Worm (Caenorhabditis elegans) whole organism, L1 larva: Measurements from ENCODE around the gene cla-1.

Source experiments
- C34B4.2 ChIP-seq: sonication (generic microtip); optimal IDR thresholded peaks from 2 replicates; lab custom pipeline; 2017; ENCODE audit warnings: mild to moderate bottlenecking, missing genetic modification characterization, missing compliant biosample characterization
- F16B12.6 ChIP-seq: fragments of 150-350 bp; optimal IDR thresholded peaks from 2 replicates; lab custom pipeline; 2014; ENCODE audit warnings: missing biosample characterization, missing genetic modification characterization
- Y116A8C.19 ChIP-seq: sonication (generic microtip); optimal IDR thresholded peaks from 2 replicates; lab custom pipeline; 2016; ENCODE audit warnings: missing compliant biosample characterization, missing genetic modification characterization, borderline replicate concordance
- aha-1 ChIP-seq: fragments of 150-350 bp; optimal IDR thresholded peaks from 2 replicates; lab custom pipeline; 2014; ENCODE audit warnings: missing biosample characterization, missing genetic modification characterization
- alr-1 ChIP-seq: fragments of 200-800 bp; sonication (Bioruptor generic); optimal IDR thresholded peaks from 2 replicates; lab custom pipeline; 2018; ENCODE audit warnings: borderline replicate concordance, mild to moderate bottlenecking, missing genetic modification characterization, missing compliant biosample characterization
- ama-1 ChIP-seq: fragments of 150-350 bp; optimal IDR thresholded peaks from 2 replicates; lab custom pipeline; 2014
- ceh-63 ChIP-seq: fragments of 200-800 bp; sonication (Bioruptor generic); optimal IDR thresholded peaks from 2 replicates; lab custom pipeline; 2018; ENCODE audit warnings: mild to moderate bottlenecking, missing genetic modification characterization, missing compliant biosample characterization
- ces-1 ChIP-seq: fragments of 150-350 bp; optimal IDR thresholded peaks from 2 replicates; lab custom pipeline; 2014; ENCODE audit warnings: missing biosample characterization, missing genetic modification reagents, missing genetic modification characterization
- dsc-1 ChIP-seq: sonication (generic microtip); optimal IDR thresholded peaks from 2 replicates; lab custom pipeline; 2016; ENCODE audit warnings: mild to moderate bottlenecking, missing genetic modification characterization, missing compliant biosample characterization
- efl-1 ChIP-seq, 4 experiments: fragments of 150-350 bp; optimal IDR thresholded peaks in 3 of 4; peaks in 1 of 4; 1 replicate in 1 of 4; 2 replicates in 3 of 4; lab custom pipeline; 2014; ENCODE audit warnings: missing biosample characterization in 2 of 4, missing genetic modification characterization in 2 of 4, missing genetic modification reagents in 2 of 4
- efl-3 ChIP-seq: fragments of 200-800 bp; sonication (Bioruptor generic); optimal IDR thresholded peaks from 2 replicates; lab custom pipeline; 2018; ENCODE audit warnings: mild to moderate bottlenecking, missing genetic modification characterization, missing compliant biosample characterization
- egl-13 ChIP-seq: sonication (generic microtip); optimal IDR thresholded peaks from 2 replicates; lab custom pipeline; 2016; ENCODE audit warnings: missing genotype, missing genetic modification reagents, missing genetic modification characterization, missing compliant biosample characterization
- egl-27 ChIP-seq, 2 experiments: fragments of 150-350 bp in 1 of 2; sonication (generic microtip); optimal IDR thresholded peaks; 3 replicates each; lab custom pipeline; 2017 to 2018; ENCODE audit warnings: missing biosample characterization in 2 of 2, missing genetic modification characterization in 2 of 2, missing genetic modification reagents in 2 of 2
- elt-3 ChIP-seq, 6 experiments: fragments of 150-350 bp in 1 of 6; sonication (generic microtip); optimal IDR thresholded peaks; 2 replicates each; lab custom pipeline; 2017 to 2018; ENCODE audit warnings: missing biosample characterization in 6 of 6, missing genetic modification characterization in 6 of 6, inconsistent platforms in 1 of 6
- fkh-10 ChIP-seq: sonication (generic microtip); optimal IDR thresholded peaks from 2 replicates; lab custom pipeline; 2017; ENCODE audit warnings: missing biosample characterization, missing genetic modification reagents, missing genetic modification characterization
- fos-1 ChIP-seq: fragments of 150-350 bp; optimal IDR thresholded peaks from 2 replicates; lab custom pipeline; 2014; ENCODE audit warnings: missing biosample characterization, missing genetic modification characterization
- grh-1 ChIP-seq: fragments of 200-800 bp; sonication (Bioruptor generic); IDR thresholded peaks from 2 replicates; pipeline ENCODE4 v1.3.6; 2022; ENCODE audit warnings: missing genetic modification reagents, missing genetic modification characterization, missing compliant biosample characterization
- hlh-4 ChIP-seq: sonication (generic microtip); optimal IDR thresholded peaks from 2 replicates; lab custom pipeline; 2016; ENCODE audit warnings: mild to moderate bottlenecking, missing genetic modification characterization, missing compliant biosample characterization
- hpl-2 ChIP-seq: fragments of 150-350 bp; optimal IDR thresholded peaks from 2 replicates; lab custom pipeline; 2014; ENCODE audit warnings: missing biosample characterization, missing genetic modification reagents, missing genetic modification characterization
- irx-1 ChIP-seq: sonication (generic microtip); optimal IDR thresholded peaks from 2 replicates; lab custom pipeline; 2016; ENCODE audit warnings: missing genetic modification characterization, missing compliant biosample characterization
- jun-1 ChIP-seq: fragments of 150-350 bp; optimal IDR thresholded peaks from 2 replicates; lab custom pipeline; 2014; ENCODE audit warnings: missing biosample characterization, missing genetic modification reagents, missing genetic modification characterization
- lin-13 ChIP-seq: fragments of 150-350 bp; optimal IDR thresholded peaks from 2 replicates; lab custom pipeline; 2014; ENCODE audit warnings: missing biosample characterization, missing genetic modification reagents, missing genetic modification characterization
- lin-35 ChIP-seq, 2 experiments: fragments of 150-350 bp; optimal IDR thresholded peaks; 2 replicates each; lab custom pipeline; 2014; ENCODE audit warnings: missing biosample characterization in 2 of 2, missing genetic modification characterization in 2 of 2, missing genetic modification reagents in 2 of 2
- lin-39 ChIP-seq: fragments of 150-350 bp; optimal IDR thresholded peaks from 2 replicates; lab custom pipeline; 2014; ENCODE audit warnings: missing biosample characterization, missing genetic modification reagents, missing genetic modification characterization
- lir-3 ChIP-seq: sonication (generic microtip); optimal IDR thresholded peaks from 2 replicates; lab custom pipeline; 2016; ENCODE audit warnings: mild to moderate bottlenecking, missing genetic modification characterization, moderate library complexity, missing compliant biosample characterization; ENCODE audit not compliant: poor library complexity
- mab-9 ChIP-seq: fragments of 200-800 bp; sonication (Bioruptor generic); IDR thresholded peaks from 2 replicates; pipeline ENCODE4 v1.3.6; 2022; ENCODE audit warnings: missing genetic modification reagents, missing genetic modification characterization, missing compliant biosample characterization
- mep-1 ChIP-seq: fragments of 150-350 bp; optimal IDR thresholded peaks from 2 replicates; lab custom pipeline; 2014; ENCODE audit warnings: missing biosample characterization, missing genetic modification characterization
- nhr-11 ChIP-seq: fragments of 150-350 bp; optimal IDR thresholded peaks from 2 replicates; lab custom pipeline; 2014; ENCODE audit warnings: missing biosample characterization, missing genetic modification characterization
- nhr-20 ChIP-seq: sonication (generic microtip); optimal IDR thresholded peaks from 2 replicates; lab custom pipeline; 2016; ENCODE audit warnings: mild to moderate bottlenecking, missing genetic modification characterization, missing compliant biosample characterization
- nhr-28 ChIP-seq: fragments of 150-350 bp; optimal IDR thresholded peaks from 2 replicates; lab custom pipeline; 2014; ENCODE audit warnings: missing biosample characterization, missing genetic modification characterization
- nhr-47 ChIP-seq: sonication (generic microtip); optimal IDR thresholded peaks from 2 replicates; lab custom pipeline; 2016; ENCODE audit warnings: mild to moderate bottlenecking, missing genetic modification characterization, moderate library complexity, missing compliant biosample characterization
- nhr-71 ChIP-seq: sonication (generic microtip); optimal IDR thresholded peaks from 2 replicates; lab custom pipeline; 2016; ENCODE audit warnings: mild to moderate bottlenecking, missing genetic modification characterization, moderate library complexity, missing compliant biosample characterization
- nhr-76 ChIP-seq: sonication (generic microtip); optimal IDR thresholded peaks from 2 replicates; lab custom pipeline; 2017; ENCODE audit warnings: missing biosample characterization, missing genetic modification characterization
- nhr-84 ChIP-seq: sonication (generic microtip); optimal IDR thresholded peaks from 2 replicates; lab custom pipeline; 2017; ENCODE audit warnings: missing biosample characterization, missing genetic modification characterization
- nhr-85 ChIP-seq: sonication (generic microtip); peaks from one replicate; lab custom pipeline; 2016; ENCODE audit warnings: missing genetic modification characterization, inconsistent platforms, missing compliant biosample characterization
- nhr-90 ChIP-seq: sonication (generic microtip); optimal IDR thresholded peaks from 2 replicates; lab custom pipeline; 2016; ENCODE audit warnings: mild to moderate bottlenecking, missing genetic modification characterization, missing compliant biosample characterization; ENCODE audit not compliant: poor library complexity
- pag-3 ChIP-seq: sonication (generic microtip); optimal IDR thresholded peaks from 2 replicates; lab custom pipeline; 2017; ENCODE audit warnings: missing genetic modification characterization, mild to moderate bottlenecking, missing compliant biosample characterization, antibody characterized with exemption, borderline replicate concordance; ENCODE audit not compliant: insufficient read depth
- pax-3 ChIP-seq: fragments of 200-800 bp; sonication (Bioruptor generic); optimal IDR thresholded peaks from 2 replicates; lab custom pipeline; 2018; ENCODE audit warnings: mild to moderate bottlenecking, missing genetic modification characterization, moderate library complexity, missing compliant biosample characterization
- pqm-1 ChIP-seq: sonication (generic microtip); optimal IDR thresholded peaks from 3 replicates; lab custom pipeline; 2017; ENCODE audit warnings: missing biosample characterization, missing genetic modification characterization
- rnt-1 ChIP-seq: sonication (generic microtip); optimal IDR thresholded peaks from 2 replicates; lab custom pipeline; 2016; ENCODE audit warnings: mild to moderate bottlenecking, missing genetic modification characterization, moderate library complexity, missing compliant biosample characterization
- skn-1 ChIP-seq: fragments of 150-350 bp; optimal IDR thresholded peaks from 2 replicates; lab custom pipeline; 2014; ENCODE audit warnings: missing biosample characterization, missing genetic modification characterization
- snpc-4 ChIP-seq: fragments of 150-350 bp; optimal IDR thresholded peaks from 2 replicates; lab custom pipeline; 2014; ENCODE audit warnings: missing biosample characterization, missing genetic modification characterization
- snu-23 ChIP-seq: sonication (generic microtip); optimal IDR thresholded peaks from 2 replicates; lab custom pipeline; 2016; ENCODE audit warnings: missing genetic modification characterization, missing compliant biosample characterization
- sptf-1 ChIP-seq: fragments of 150-350 bp; optimal IDR thresholded peaks from 2 replicates; lab custom pipeline; 2014; ENCODE audit warnings: missing biosample characterization, missing genetic modification characterization
- sup-37 ChIP-seq: fragments of 200-800 bp; sonication (Bioruptor generic); optimal IDR thresholded peaks from 2 replicates; lab custom pipeline; 2018; ENCODE audit warnings: mild to moderate bottlenecking, missing genetic modification characterization, missing compliant biosample characterization
- swsn-7 ChIP-seq: sonication (generic microtip); optimal IDR thresholded peaks from 2 replicates; lab custom pipeline; 2016; ENCODE audit warnings: missing genetic modification characterization, missing compliant biosample characterization
- tbx-2 ChIP-seq: sonication (generic microtip); optimal IDR thresholded peaks from 2 replicates; lab custom pipeline; 2016; ENCODE audit warnings: missing genetic modification characterization, missing compliant biosample characterization
- unc-30 ChIP-seq: sonication (generic microtip); optimal IDR thresholded peaks from 2 replicates; lab custom pipeline; 2017; ENCODE audit warnings: missing biosample characterization, missing genetic modification characterization
- unc-62 ChIP-seq: fragments of 150-350 bp; optimal IDR thresholded peaks from 2 replicates; lab custom pipeline; 2014; ENCODE audit warnings: missing biosample characterization, missing genetic modification reagents, missing genetic modification characterization
- vab-15 ChIP-seq: sonication (generic microtip); optimal IDR thresholded peaks from 2 replicates; lab custom pipeline; 2017; ENCODE audit warnings: missing genotype, mild to moderate bottlenecking, missing genetic modification characterization, missing compliant biosample characterization
- xbp-1 ChIP-seq: sonication (generic microtip); optimal IDR thresholded peaks from 2 replicates; lab custom pipeline; 2016; ENCODE audit warnings: missing genetic modification characterization, missing compliant biosample characterization
- zag-1 ChIP-seq: fragments of 150-350 bp; optimal IDR thresholded peaks from 2 replicates; lab custom pipeline; 2014; ENCODE audit warnings: missing biosample characterization, missing genetic modification characterization

Gene cla-1

ce11 chrIV:7654212-7654778, 65.6 kb downstream of the cla-1 start, which contains the start of gene nrde-4 (continued):
- peak; percentile 70 for TF ChIP-seq lir-3 (tag; lab: Kevin White, UChicago)
- TF ChIP-seq swsn-7, result peak; percentile 61
- TF ChIP-seq elt-3 (tag; optimal IDR thresholded peaks at IDR 0.05; lab: Kevin White, UChicago), result peak in 3 of 6 experiments; percentile 44 to 65 (median 61)
- peak; percentile 77 for TF ChIP-seq nhr-71
- TF ChIP-seq ces-1 (GFP tag; lab: Kevin White, UChicago), result no peak
- TF ChIP-seq zag-1 (tag; lab: Kevin White, UChicago), result no peak
- TF ChIP-seq unc-62 (GFP tag; lab: Kevin White, UChicago), result no peak
- TF ChIP-seq egl-13 (tag; lab: Kevin White, UChicago), result peak; percentile 14
- peak; percentile 76 for TF ChIP-seq snu-23 (GFP tag; lab: Kevin White, UChicago)
- peak; percentile 22 for TF ChIP-seq jun-1 (tag; lab: Kevin White, UChicago)
- TF ChIP-seq tbx-2 (tag; lab: Kevin White, UChicago), result peak; percentile 50
- TF ChIP-seq sptf-1 (tag; lab: Kevin White, UChicago), result no peak
- peak; percentile 65 for TF ChIP-seq snpc-4 (tag; lab: Kevin White, UChicago)
- peak; percentile 54 to 85 for TF ChIP-seq lin-35 (GFP tag; optimal IDR thresholded peaks at IDR 0.05; lab: Kevin White, UChicago)
- no peak for TF ChIP-seq nhr-76 (tag; lab: Kevin White, UChicago)
- peak; percentile 67 for TF ChIP-seq lin-13 (GFP tag; lab: Kevin White, UChicago)
- TF ChIP-seq alr-1 (tag; lab: Kevin White, UChicago), result no peak
- TF ChIP-seq pqm-1, result no peak
- peak; percentile 70 for TF ChIP-seq pag-3 (tag; lab: Kevin White, UChicago)
- peak; percentile 81 for TF ChIP-seq mep-1
- TF ChIP-seq nhr-47, result peak; percentile 61
- no peak for TF ChIP-seq efl-3
- no peak for TF ChIP-seq nhr-11 (tag; lab: Kevin White, UChicago)
- no peak for TF ChIP-seq vab-15 (tag; lab: Kevin White, UChicago)
- TF ChIP-seq fkh-10 (GFP tag; lab: Kevin White, UChicago), result no peak
- peak; percentile 76 to 79 for TF ChIP-seq efl-1 (optimal IDR thresholded peaks at IDR 0.05; lab: Kevin White, UChicago)
- peak; percentile 71 to 96 for TF ChIP-seq efl-1 (GFP tag; optimal IDR thresholded peaks at IDR 0.05 in 1 of 2; lab: Kevin White, UChicago)
- TF ChIP-seq fos-1 (tag; lab: Kevin White, UChicago), result peak; percentile 11
- peak; percentile 48 for TF ChIP-seq F16B12.6 (tag; lab: Kevin White, UChicago)
- no peak for TF ChIP-seq ceh-63
- no peak for TF ChIP-seq egl-27 (tag; optimal IDR thresholded peaks at IDR 0.05; lab: Kevin White, UChicago)
- TF ChIP-seq xbp-1, result peak; percentile 61
- peak; percentile 64 for TF ChIP-seq nhr-90 (tag; lab: Kevin White, UChicago)
- no peak for TF ChIP-seq hpl-2
- TF ChIP-seq lin-39 (tag; lab: Kevin White, UChicago), result no peak
- no peak for TF ChIP-seq mab-9
- TF ChIP-seq ama-1 (lab: Kevin White, UChicago), result no peak
- no peak for TF ChIP-seq grh-1 (GFP tag; lab: Robert Waterston, UW)
- no peak for TF ChIP-seq C34B4.2 (tag; lab: Kevin White, UChicago)
- peak; percentile 63 for TF ChIP-seq nhr-20 (tag; lab: Kevin White, UChicago)
- no peak for TF ChIP-seq Y116A8C.19 (tag; lab: Kevin White, UChicago)
- no peak for TF ChIP-seq nhr-84 (tag; lab: Kevin White, UChicago)
- TF ChIP-seq aha-1 (tag; lab: Kevin White, UChicago), result no peak
- TF ChIP-seq irx-1 (tag; lab: Kevin White, UChicago), result no peak
- TF ChIP-seq skn-1 (tag; lab: Kevin White, UChicago), result peak; percentile 71
- peak; percentile 88 for TF ChIP-seq rnt-1 (tag; lab: Kevin White, UChicago)
- no peak for TF ChIP-seq sup-37
- TF ChIP-seq pax-3 (tag; lab: Kevin White, UChicago), result no peak
- TF ChIP-seq unc-30 (tag; lab: Kevin White, UChicago), result no peak
- TF ChIP-seq hlh-4, result no peak
- TF ChIP-seq dsc-1, result peak; percentile 30
- TF ChIP-seq nhr-85 (tag; lab: Kevin White, UChicago), result peak; percentile 73
- no peak for TF ChIP-seq nhr-28 (tag; lab: Kevin White, UChicago)
